3 fruit fly cellular contexts compared by ENCODE assay signal in genomic region chr3L:13246278-13247069, dm6.
TF ChIP-seq lines count a peak whose summit lies in the region.

No protein-coding gene starts in this region.

TF ChIP-seq in whole organism, adult, 20 proteins besides CTCF, POLR2A, EP300 and RAD21:
- no peak for TF ChIP-seq ovo (GFP tag; optimal IDR thresholded peaks at IDR 0.05; lab: Kevin White, UChicago)
- TF ChIP-seq tj (GFP tag; optimal IDR thresholded peaks at IDR 0.05; lab: Kevin White, UChicago), result peak; percentile 94

TF ChIP-seq in whole organism, prepupa, 60 proteins besides CTCF, POLR2A, EP300 and RAD21 (continues in another document):
- TF ChIP-seq CG16779 (tag; optimal IDR thresholded peaks at IDR 0.05; lab: Kevin White, UChicago), result no peak
- TF ChIP-seq CG11762 (GFP tag; optimal IDR thresholded peaks at IDR 0.05; lab: Kevin White, UChicago; ENCODE audit: insufficient read depth), result no peak
- no peak for TF ChIP-seq Hr39 (GFP tag; optimal IDR thresholded peaks at IDR 0.05; lab: Kevin White, UChicago)
- TF ChIP-seq Eip93F (GFP tag; optimal IDR thresholded peaks at IDR 0.05; lab: Kevin White, UChicago), result no peak
- TF ChIP-seq Ets21C (GFP tag; optimal IDR thresholded peaks at IDR 0.05; lab: Kevin White, UChicago), result no peak
- TF ChIP-seq CG1621 (tag; optimal IDR thresholded peaks at IDR 0.05; lab: Kevin White, UChicago), result no peak
- no peak for TF ChIP-seq esn (GFP tag; optimal IDR thresholded peaks at IDR 0.05; lab: Kevin White, UChicago)
- no peak for TF ChIP-seq CG9139 (GFP tag; optimal IDR thresholded peaks at IDR 0.05; lab: Kevin White, UChicago)
- no peak for TF ChIP-seq fkh (GFP tag; optimal IDR thresholded peaks at IDR 0.05; lab: Kevin White, UChicago)
- no peak for TF ChIP-seq Eip75B (GFP tag; optimal IDR thresholded peaks at IDR 0.05; lab: Kevin White, UChicago)
- no peak for TF ChIP-seq acj6 (GFP tag; optimal IDR thresholded peaks at IDR 0.05; lab: Kevin White, UChicago)
- TF ChIP-seq CG8632 (GFP tag; optimal IDR thresholded peaks at IDR 0.05; lab: Kevin White, UChicago), result no peak
- no peak for TF ChIP-seq CG8319 (GFP tag; optimal IDR thresholded peaks at IDR 0.05; lab: Kevin White, UChicago)
- TF ChIP-seq Blimp-1 (GFP tag; optimal IDR thresholded peaks at IDR 0.05; lab: Kevin White, UChicago), result no peak
- TF ChIP-seq fd85E (GFP tag; optimal IDR thresholded peaks at IDR 0.05; lab: Kevin White, UChicago), result no peak
- TF ChIP-seq OdsH (GFP tag; optimal IDR thresholded peaks at IDR 0.05; lab: Kevin White, UChicago), result peak; percentile 15
- peak; percentile 52; the same call in 1 of the 3 replicates for TF ChIP-seq CG8119 (GFP tag; IDR thresholded peaks at IDR 0.05; lab: Robert Waterston, UW)
- TF ChIP-seq CG6854 (GFP tag; optimal IDR thresholded peaks at IDR 0.05; lab: Kevin White, UChicago), result no peak
- TF ChIP-seq dsx (GFP tag; optimal IDR thresholded peaks at IDR 0.05; lab: Kevin White, UChicago; ENCODE audit: poor library complexity, severe bottlenecking), result peak; percentile 2
- TF ChIP-seq CG3919 (GFP tag; optimal IDR thresholded peaks at IDR 0.05; lab: Kevin White, UChicago), result no peak
- no peak for TF ChIP-seq CG7368 (GFP tag; optimal IDR thresholded peaks at IDR 0.05; lab: Kevin White, UChicago)
- TF ChIP-seq Sox102F (GFP tag; optimal IDR thresholded peaks at IDR 0.05; lab: Kevin White, UChicago), result no peak
- TF ChIP-seq pdm3 (GFP tag; optimal IDR thresholded peaks at IDR 0.05; lab: Kevin White, UChicago), result peak; percentile 4
- TF ChIP-seq Lpt (GFP tag; optimal IDR thresholded peaks at IDR 0.05; lab: Kevin White, UChicago), result no peak
- no peak for TF ChIP-seq Hr38 (GFP tag; optimal IDR thresholded peaks at IDR 0.05; lab: Kevin White, UChicago)
- no peak for TF ChIP-seq CG31627 (GFP tag; optimal IDR thresholded peaks at IDR 0.05; lab: Kevin White, UChicago)
- TF ChIP-seq CG11294 (GFP tag; IDR thresholded peaks at IDR 0.05; lab: Robert Waterston, UW), result no peak
- 0 out of 2 replicates have a peak, but pooled peaks have one; percentile 44 for TF ChIP-seq CG15336 (GFP tag; IDR thresholded peaks at IDR 0.05; lab: Robert Waterston, UW)
- no peak for TF ChIP-seq Ets96B (tag; optimal IDR thresholded peaks at IDR 0.05; lab: Kevin White, UChicago)
- TF ChIP-seq vri (GFP tag; optimal IDR thresholded peaks at IDR 0.05; lab: Kevin White, UChicago), result no peak
- no peak for TF ChIP-seq CG6163 (GFP tag; IDR thresholded peaks at IDR 0.05; lab: Robert Waterston, UW)
- no peak for TF ChIP-seq salr (GFP tag; optimal IDR thresholded peaks at IDR 0.05; lab: Kevin White, UChicago)
- peak; percentile 70 for TF ChIP-seq Eip78C (GFP tag; lab: Kevin White, UChicago)
- TF ChIP-seq topi (GFP tag; optimal IDR thresholded peaks at IDR 0.05; lab: Kevin White, UChicago), result no peak
- no peak for TF ChIP-seq CG6808 (GFP tag; optimal IDR thresholded peaks at IDR 0.05; lab: Kevin White, UChicago)
- no peak for TF ChIP-seq CG6276 (GFP tag; optimal IDR thresholded peaks at IDR 0.05; lab: Kevin White, UChicago)
- peak; percentile 47 for TF ChIP-seq Hr4 (GFP tag; optimal IDR thresholded peaks at IDR 0.05; lab: Kevin White, UChicago)
- TF ChIP-seq dac (GFP tag; optimal IDR thresholded peaks at IDR 0.05; lab: Kevin White, UChicago), result no peak
- TF ChIP-seq CG10631 (GFP tag; optimal IDR thresholded peaks at IDR 0.05; lab: Kevin White, UChicago), result peak; percentile 11
- no peak for TF ChIP-seq CG4318 (GFP tag; optimal IDR thresholded peaks at IDR 0.05; lab: Kevin White, UChicago)
- TF ChIP-seq Sox14 (GFP tag; optimal IDR thresholded peaks at IDR 0.05; lab: Kevin White, UChicago), result no peak
- no peak for TF ChIP-seq CG34406 (GFP tag; optimal IDR thresholded peaks at IDR 0.05; lab: Kevin White, UChicago)
- no peak for TF ChIP-seq CG6792 (GFP tag; optimal IDR thresholded peaks at IDR 0.05; lab: Kevin White, UChicago)
- TF ChIP-seq lz (GFP tag; optimal IDR thresholded peaks at IDR 0.05; lab: Kevin White, UChicago), result no peak
- no peak for TF ChIP-seq achi (GFP tag; optimal IDR thresholded peaks at IDR 0.05; lab: Kevin White, UChicago)
- no peak for TF ChIP-seq spab (GFP tag; optimal IDR thresholded peaks at IDR 0.05; lab: Kevin White, UChicago)
- TF ChIP-seq fd59A (GFP tag; optimal IDR thresholded peaks at IDR 0.05; lab: Kevin White, UChicago), result no peak

TF ChIP-seq in whole organism, pupa, 21 proteins besides CTCF, POLR2A, EP300 and RAD21:
- 0 out of 2 replicates have a peak, but pooled peaks have one; percentile 14 for TF ChIP-seq Ets98B (GFP tag; IDR thresholded peaks at IDR 0.05; lab: Robert Waterston, UW)
- no peak for TF ChIP-seq rn (GFP tag; IDR thresholded peaks at IDR 0.05; lab: Robert Waterston, UW)
- no peak for TF ChIP-seq CG10348 (GFP tag; IDR thresholded peaks at IDR 0.05; lab: Robert Waterston, UW)
- TF ChIP-seq CG9948 (tag; optimal IDR thresholded peaks at IDR 0.05; lab: Kevin White, UChicago), result no peak
- no peak for TF ChIP-seq Pif1A (GFP tag; optimal IDR thresholded peaks at IDR 0.05; lab: Kevin White, UChicago)
- no peak for TF ChIP-seq Pif1B (GFP tag; optimal IDR thresholded peaks at IDR 0.05; lab: Kevin White, UChicago)
- no peak for TF ChIP-seq gl (tag; optimal IDR thresholded peaks at IDR 0.05; lab: Kevin White, UChicago)
- TF ChIP-seq CG32121 (GFP tag; IDR thresholded peaks at IDR 0.05; lab: Robert Waterston, UW), result no peak
- no peak for TF ChIP-seq D1 (tag; optimal IDR thresholded peaks at IDR 0.05; lab: Kevin White, UChicago)
- no peak for TF ChIP-seq CG17806 (tag; optimal IDR thresholded peaks at IDR 0.05; lab: Kevin White, UChicago)
- no peak for TF ChIP-seq CG8301 (tag; optimal IDR thresholded peaks at IDR 0.05; lab: Kevin White, UChicago)
- TF ChIP-seq CG13204 (GFP tag; optimal IDR thresholded peaks at IDR 0.05; lab: Kevin White, UChicago), result no peak
- TF ChIP-seq Snoo (tag; optimal IDR thresholded peaks at IDR 0.05; lab: Kevin White, UChicago), result no peak
- TF ChIP-seq CG15710 (tag; optimal IDR thresholded peaks at IDR 0.05; lab: Kevin White, UChicago), result no peak
- peak; percentile 18; the same call in 1 of the 3 replicates for TF ChIP-seq CG4496 (GFP tag; IDR thresholded peaks at IDR 0.05; lab: Robert Waterston, UW)
- no peak for TF ChIP-seq CG14655 (GFP tag; optimal IDR thresholded peaks at IDR 0.05; lab: Kevin White, UChicago)
